Fruit fly (Drosophila melanogaster): ENCODE data around the gene CG13300.

Gene CG13300

dm6 chr3L:6352232-6352631 is at the start of gene CG13300 (continued):
- no peak for TF ChIP-seq CG7271 (tag; optimal IDR thresholded peaks at IDR 0.05)
- no peak for TF ChIP-seq CG12942 (GFP tag; optimal IDR thresholded peaks at IDR 0.05)
- no peak for TF ChIP-seq CG7928 (GFP tag; optimal IDR thresholded peaks at IDR 0.05)
- TF ChIP-seq ind (GFP tag; optimal IDR thresholded peaks at IDR 0.05) = no peak
- no peak for TF ChIP-seq CG15269 (tag; optimal IDR thresholded peaks at IDR 0.05)
- TF ChIP-seq CG10147 (GFP tag; optimal IDR thresholded peaks at IDR 0.05) = no peak
- no peak for TF ChIP-seq CrebB (tag; optimal IDR thresholded peaks at IDR 0.05)
- TF ChIP-seq CG15011 (GFP tag; optimal IDR thresholded peaks at IDR 0.05) = no peak
- TF ChIP-seq BtbVII (GFP tag; optimal IDR thresholded peaks at IDR 0.05) = peak; percentile 31
- TF ChIP-seq CG13424 (tag; optimal IDR thresholded peaks at IDR 0.05) = no peak
- no peak for TF ChIP-seq hb (GFP tag; IDR thresholded peaks at IDR 0.05; ENCODE audit: partially characterized antibody)
- TF ChIP-seq ewg (GFP tag; optimal IDR thresholded peaks at IDR 0.05) = no peak
- peak; percentile 34 for TF ChIP-seq CG2202 (tag; optimal IDR thresholded peaks at IDR 0.05)
- TF ChIP-seq CG12659 (GFP tag; optimal IDR thresholded peaks at IDR 0.05) = no peak
- TF ChIP-seq slou (GFP tag; optimal IDR thresholded peaks at IDR 0.05) = no peak
- TF ChIP-seq CG8281 (tag; optimal IDR thresholded peaks at IDR 0.05) = no peak
- peak; percentile 81; the same call in 2 of the 3 replicates for TF ChIP-seq zen2 (GFP tag; IDR thresholded peaks at IDR 0.05; ENCODE audit: partially characterized antibody)
- TF ChIP-seq chn (GFP tag; optimal IDR thresholded peaks at IDR 0.05) = no peak
- TF ChIP-seq mld (GFP tag; IDR thresholded peaks at IDR 0.05; ENCODE audit: partially characterized antibody) = no peak
- TF ChIP-seq CG11398 (GFP tag; optimal IDR thresholded peaks at IDR 0.05) = no peak
- TF ChIP-seq crp (GFP tag; optimal IDR thresholded peaks at IDR 0.05) = no peak
- no peak for TF ChIP-seq CG4282 (GFP tag; optimal IDR thresholded peaks at IDR 0.05)
- TF ChIP-seq schlank (tag; optimal IDR thresholded peaks at IDR 0.05) = no peak
- TF ChIP-seq CG9932 (GFP tag; IDR thresholded peaks at IDR 0.05) = no peak
- TF ChIP-seq CG34422 (GFP tag; IDR thresholded peaks at IDR 0.05) = no peak
- TF ChIP-seq repo (GFP tag; optimal IDR thresholded peaks at IDR 0.05) = no peak
- TF ChIP-seq chinmo (GFP tag; IDR thresholded peaks at IDR 0.05; ENCODE audit: partially characterized antibody) = peak; percentile 91; the same call in 3 of the 4 replicates
- TF ChIP-seq ro (GFP tag; IDR thresholded peaks at IDR 0.05) = no peak
- TF ChIP-seq br (optimal IDR thresholded peaks at IDR 0.05) = no peak
- no peak for TF ChIP-seq cwo (GFP tag; optimal IDR thresholded peaks at IDR 0.05)
- no peak for TF ChIP-seq CG3995 (GFP tag; optimal IDR thresholded peaks at IDR 0.05)
- TF ChIP-seq Gsc (GFP tag; IDR thresholded peaks at IDR 0.05) = no peak
- TF ChIP-seq disco-r (GFP tag; optimal IDR thresholded peaks at IDR 0.05) = no peak
- TF ChIP-seq Hsf (GFP tag; optimal IDR thresholded peaks at IDR 0.05) = no peak
- TF ChIP-seq gt (GFP tag; IDR thresholded peaks at IDR 0.05) = no peak
- no peak for TF ChIP-seq TFAM (GFP tag; optimal IDR thresholded peaks at IDR 0.05)
- peak in 1 of 3 experiments; percentile 38 for TF ChIP-seq Stat92E (GFP tag; optimal IDR thresholded peaks at IDR 0.05)
- TF ChIP-seq ssp (GFP tag; IDR thresholded peaks at IDR 0.05) = no peak
- no peak for TF ChIP-seq CG8290 (GFP tag; optimal IDR thresholded peaks at IDR 0.05)
- TF ChIP-seq CG8290 (tag; optimal IDR thresholded peaks at IDR 0.05) = peak in 1 of 2 experiments; percentile 65
- TF ChIP-seq CG17359 (tag; optimal IDR thresholded peaks at IDR 0.05) = no peak
- TF ChIP-seq fu2 (GFP tag; optimal IDR thresholded peaks at IDR 0.05) = no peak
- no peak for TF ChIP-seq Rx (GFP tag; IDR thresholded peaks at IDR 0.05)
- peak; percentile 68; the same call in 1 of the 2 replicates for TF ChIP-seq CG42726 (GFP tag; IDR thresholded peaks at IDR 0.05; ENCODE audit: partially characterized antibody)
- TF ChIP-seq Antp (GFP tag; optimal IDR thresholded peaks at IDR 0.05) = no peak
- TF ChIP-seq CG14710 (tag; optimal IDR thresholded peaks at IDR 0.05) = no peak
- TF ChIP-seq Tbp (GFP tag; optimal IDR thresholded peaks at IDR 0.05) = no peak
- no peak for TF ChIP-seq Xbp1 (GFP tag; optimal IDR thresholded peaks at IDR 0.05)
- no peak for TF ChIP-seq Sox100B (GFP tag; optimal IDR thresholded peaks at IDR 0.05)
- TF ChIP-seq MESR4 (GFP tag; optimal IDR thresholded peaks at IDR 0.05) = no peak
- peak; percentile 38 for TF ChIP-seq CG2712 (tag; optimal IDR thresholded peaks at IDR 0.05)
